Fruit fly (Drosophila melanogaster) whole organism, embryonic: ENCODE measurements around the gene Tim17b.
A peak's percentile ranks its signal among the peaks of the same experiment; 100 is the strongest.

ENCODE experiments used
- Abd-B ChIP-seq: fragments of 200-800 bp; sonication (Bioruptor generic); optimal IDR thresholded peaks from 2 replicates; lab custom pipeline; 2018; ENCODE audit warnings: missing biosample characterization, mild to moderate bottlenecking, missing genetic modification characterization, moderate library complexity
- BtbVII ChIP-seq: fragments of 200-800 bp; sonication (Bioruptor generic); optimal IDR thresholded peaks from 3 replicates; lab custom pipeline; 2017; ENCODE audit warnings: missing biosample characterization, mild to moderate bottlenecking, missing genetic modification characterization
- CG1024 ChIP-seq: fragments of 200-800 bp; sonication (Bioruptor generic); IDR thresholded peaks from 2 replicates; pipeline ENCODE4 v1.3.6; 2022; ENCODE audit warnings: missing biosample characterization, missing genetic modification characterization
- CG10366 ChIP-seq: fragments of 200-800 bp; sonication (Bioruptor generic); IDR thresholded peaks from 2 replicates; pipeline ENCODE4 v1.3.6; 2022; ENCODE audit warnings: missing biosample characterization, missing genetic modification characterization
- CG11723 ChIP-seq: fragments of 200-800 bp; sonication (Bioruptor generic); optimal IDR thresholded peaks from 2 replicates; lab custom pipeline; 2017; ENCODE audit warnings: missing biosample characterization, mild to moderate bottlenecking, missing genetic modification characterization
- CG13624 ChIP-seq: fragments of 200-800 bp; sonication (Bioruptor generic); optimal IDR thresholded peaks from 2 replicates; lab custom pipeline; 2016; ENCODE audit warnings: missing biosample characterization, missing genetic modification characterization
- CG14710 ChIP-seq: fragments of 200-800 bp; sonication (Bioruptor generic); optimal IDR thresholded peaks from 3 replicates; lab custom pipeline; 2019; ENCODE audit warnings: missing biosample characterization, mild to moderate bottlenecking, missing genetic modification characterization, moderate library complexity
- CG1529 ChIP-seq: fragments of 200-800 bp; sonication (Bioruptor generic); optimal IDR thresholded peaks from 3 replicates; lab custom pipeline; 2018; ENCODE audit warnings: missing biosample characterization, missing genetic modification characterization
- CG1603 ChIP-seq: fragments of 200-800 bp; sonication (Bioruptor generic); optimal IDR thresholded peaks from 2 replicates; lab custom pipeline; 2019; ENCODE audit warnings: missing biosample characterization, mild to moderate bottlenecking, missing genetic modification characterization, moderate library complexity
- CG17359 ChIP-seq: fragments of 200-800 bp; sonication (Bioruptor generic); optimal IDR thresholded peaks from 3 replicates; lab custom pipeline; 2018; ENCODE audit warnings: missing biosample characterization, mild to moderate bottlenecking, missing genetic modification characterization, moderate library complexity
- CG17802 ChIP-seq: fragments of 200-800 bp; sonication (Bioruptor generic); optimal IDR thresholded peaks from 2 replicates; lab custom pipeline; 2018; ENCODE audit warnings: missing biosample characterization, mild to moderate bottlenecking, missing genetic modification characterization, moderate library complexity
- CG2129 ChIP-seq: fragments of 200-800 bp; sonication (Bioruptor generic); IDR thresholded peaks from 2 replicates; pipeline ENCODE4 v1.3.6; 2022; ENCODE audit warnings: missing biosample characterization, missing genetic modification characterization; ENCODE audit not compliant: partially characterized antibody
- CG2202 ChIP-seq: fragments of 200-800 bp; sonication (Bioruptor generic); optimal IDR thresholded peaks from 2 replicates; lab custom pipeline; 2018; ENCODE audit warnings: missing biosample characterization, mild to moderate bottlenecking, missing genetic modification characterization
- CG2712 ChIP-seq: fragments of 200-800 bp; optimal IDR thresholded peaks from 3 replicates; lab custom pipeline; 2019; ENCODE audit warnings: missing biosample characterization, mild to moderate bottlenecking, missing genetic modification characterization, moderate library complexity
- CG2875 ChIP-seq: fragments of 200-800 bp; sonication (Bioruptor generic); optimal IDR thresholded peaks from 2 replicates; lab custom pipeline; 2017; ENCODE audit warnings: missing biosample characterization, mild to moderate bottlenecking, missing genetic modification characterization, missing genetic modification reagents
- CG31365 ChIP-seq: fragments of 200-800 bp; sonication (Bioruptor generic); optimal IDR thresholded peaks from 2 replicates; lab custom pipeline; 2018; ENCODE audit warnings: missing biosample characterization, mild to moderate bottlenecking, missing genetic modification characterization
- CG32532 ChIP-seq: fragments of 200-800 bp; sonication (Bioruptor generic); IDR thresholded peaks from 2 replicates; pipeline ENCODE4 v1.3.6; 2022; ENCODE audit warnings: missing biosample characterization, missing genetic modification characterization
- CG3838 ChIP-seq: fragments of 200-800 bp; sonication (Bioruptor generic); optimal IDR thresholded peaks from 3 replicates; lab custom pipeline; 2016; ENCODE audit warnings: missing biosample characterization, missing genetic modification characterization
- CG4328 ChIP-seq: fragments of 200-800 bp; sonication (Bioruptor generic); optimal IDR thresholded peaks from 3 replicates; lab custom pipeline; 2017; ENCODE audit warnings: missing biosample characterization, missing genetic modification reagents, missing genetic modification characterization
- CG4617 ChIP-seq: fragments of 200-800 bp; sonication (Bioruptor generic); optimal IDR thresholded peaks from 3 replicates; lab custom pipeline; 2016; ENCODE audit warnings: missing biosample characterization, missing genetic modification characterization, borderline replicate concordance
- CG4820 ChIP-seq: fragments of 200-800 bp; sonication (Bioruptor generic); optimal IDR thresholded peaks from 3 replicates; lab custom pipeline; 2016; ENCODE audit warnings: missing biosample characterization, missing genetic modification characterization
- CG6254 ChIP-seq: fragments of 200-800 bp; sonication (Bioruptor generic); optimal IDR thresholded peaks from 3 replicates; lab custom pipeline; 2017; ENCODE audit warnings: mild to moderate bottlenecking, missing biosample characterization, missing genetic modification reagents, missing genetic modification characterization
- CG7786 ChIP-seq: fragments of 200-800 bp; sonication (Bioruptor generic); optimal IDR thresholded peaks from 2 replicates; lab custom pipeline; 2016; ENCODE audit warnings: missing biosample characterization, missing genetic modification characterization
- CG8089 ChIP-seq: fragments of 200-800 bp; sonication (Bioruptor generic); optimal IDR thresholded peaks from 3 replicates; lab custom pipeline; 2016; ENCODE audit warnings: missing biosample characterization, missing genetic modification characterization
- CG8290 ChIP-seq, 3 experiments: fragments of 200-800 bp; sonication (Bioruptor generic); optimal IDR thresholded peaks; 2 replicates each; lab custom pipeline; 2016 to 2019; ENCODE audit warnings: missing biosample characterization in 3 of 3, missing genetic modification characterization in 3 of 3, mild to moderate bottlenecking in 2 of 3, moderate library complexity in 1 of 3
- CG9215 ChIP-seq: fragments of 200-800 bp; sonication (Bioruptor generic); IDR thresholded peaks from 2 replicates; pipeline ENCODE4 v1.3.6; 2022; ENCODE audit warnings: missing biosample characterization, missing genetic modification characterization
- HmgD ChIP-seq: fragments of 200-800 bp; sonication (Bioruptor generic); optimal IDR thresholded peaks from 3 replicates; lab custom pipeline; 2016; ENCODE audit warnings: missing biosample characterization, missing genetic modification characterization
- Jarid2 ChIP-seq: fragments of 200-800 bp; sonication (Bioruptor generic); optimal IDR thresholded peaks from 3 replicates; lab custom pipeline; 2017; ENCODE audit warnings: mild to moderate bottlenecking, missing biosample characterization, missing genetic modification reagents, missing genetic modification characterization
- Lhr ChIP-seq: fragments of 200-800 bp; sonication (Bioruptor generic); optimal IDR thresholded peaks from 3 replicates; lab custom pipeline; 2017; ENCODE audit warnings: mild to moderate bottlenecking, missing biosample characterization, missing genetic modification reagents, missing genetic modification characterization
- Six4 ChIP-seq: fragments of 200-800 bp; sonication (Bioruptor generic); optimal IDR thresholded peaks from 2 replicates; lab custom pipeline; 2016; ENCODE audit warnings: missing biosample characterization, missing genetic modification characterization
- Sox102F ChIP-seq: fragments of 200-800 bp; sonication (Bioruptor generic); optimal IDR thresholded peaks from 2 replicates; lab custom pipeline; 2018; ENCODE audit warnings: missing biosample characterization, mild to moderate bottlenecking, missing genetic modification characterization, moderate library complexity
- amos ChIP-seq: fragments of 200-800 bp; sonication (Bioruptor generic); IDR thresholded peaks from 2 replicates; pipeline ENCODE4 v1.3.6; 2022; ENCODE audit warnings: missing biosample characterization, missing genetic modification characterization; ENCODE audit not compliant: partially characterized antibody
- dysf ChIP-seq: fragments of 200-800 bp; sonication (Bioruptor generic); IDR thresholded peaks from 3 replicates; pipeline ENCODE4 v1.3.6; 2022; ENCODE audit warnings: missing biosample characterization, missing genetic modification characterization
- fd96Cb ChIP-seq: fragments of 200-800 bp; sonication (Bioruptor generic); optimal IDR thresholded peaks from 2 replicates; lab custom pipeline; 2018; ENCODE audit warnings: missing biosample characterization, mild to moderate bottlenecking, missing genetic modification characterization, moderate library complexity
- hth ChIP-seq: fragments of >200 bp; optimal IDR thresholded peaks from 2 replicates; lab custom pipeline; 2017; ENCODE audit warnings: inconsistent platforms
- insv ChIP-seq, 2 experiments: fragments of 200-800 bp; sonication (Bioruptor generic); optimal IDR thresholded peaks; 3 replicates each; lab custom pipeline; 2016 to 2018; ENCODE audit warnings: missing biosample characterization in 2 of 2, missing genetic modification characterization in 2 of 2
- inv ChIP-seq: fragments of 200-800 bp; sonication (Bioruptor generic); IDR thresholded peaks from 2 replicates; pipeline ENCODE4 v1.3.6; 2022; ENCODE audit warnings: missing biosample characterization, missing genetic modification characterization; ENCODE audit not compliant: partially characterized antibody
- kay ChIP-seq: fragments of 200-800 bp; sonication (Bioruptor generic); optimal IDR thresholded peaks from 2 replicates; lab custom pipeline; 2016; ENCODE audit warnings: missing biosample characterization, missing genetic modification characterization
- nerfin-1 ChIP-seq: fragments of 200-800 bp; sonication (Bioruptor generic); optimal IDR thresholded peaks from 3 replicates; lab custom pipeline; 2019; ENCODE audit warnings: missing biosample characterization, mild to moderate bottlenecking, missing genetic modification characterization, moderate library complexity
- pfk ChIP-seq: fragments of 200-800 bp; sonication (Bioruptor generic); optimal IDR thresholded peaks from 2 replicates; lab custom pipeline; 2018; ENCODE audit warnings: missing biosample characterization, mild to moderate bottlenecking, missing genetic modification characterization, moderate library complexity
- pita ChIP-seq: fragments of 200-800 bp; sonication (Bioruptor generic); optimal IDR thresholded peaks from 2 replicates; lab custom pipeline; 2017; ENCODE audit warnings: missing biosample characterization, mild to moderate bottlenecking, missing genetic modification characterization
- psq ChIP-seq: fragments of 200-800 bp; sonication (Bioruptor generic); optimal IDR thresholded peaks from 2 replicates; lab custom pipeline; 2017; ENCODE audit warnings: missing biosample characterization, missing genetic modification characterization
- rib ChIP-seq: fragments of 200-800 bp; sonication (Bioruptor generic); IDR thresholded peaks from 2 replicates; pipeline ENCODE4 v1.3.6; 2022; ENCODE audit warnings: missing biosample characterization, missing genetic modification characterization
- row ChIP-seq: fragments of 200-800 bp; sonication (Bioruptor generic); IDR thresholded peaks from 3 replicates; pipeline ENCODE4 v1.3.6; 2022; ENCODE audit warnings: missing biosample characterization, missing genetic modification characterization
- salm ChIP-seq: fragments of 200-800 bp; sonication (Bioruptor generic); optimal IDR thresholded peaks from 2 replicates; lab custom pipeline; 2018; ENCODE audit warnings: missing biosample characterization, mild to moderate bottlenecking, missing genetic modification characterization
- slp2 ChIP-seq: fragments of 200-800 bp; sonication (Bioruptor generic); optimal IDR thresholded peaks from 2 replicates; lab custom pipeline; 2016; ENCODE audit warnings: missing biosample characterization, missing genetic modification characterization
- ssp ChIP-seq: fragments of 200-800 bp; sonication (Bioruptor generic); IDR thresholded peaks from 2 replicates; pipeline ENCODE4 v1.3.6; 2022; ENCODE audit warnings: missing biosample characterization, missing genetic modification characterization
- zfh1 ChIP-seq: fragments of 200-800 bp; sonication (Bioruptor generic); IDR thresholded peaks from 3 replicates; pipeline ENCODE4 v1.3.6; 2022; ENCODE audit warnings: missing biosample characterization, missing genetic modification characterization

The Tim17b gene

DNA sequence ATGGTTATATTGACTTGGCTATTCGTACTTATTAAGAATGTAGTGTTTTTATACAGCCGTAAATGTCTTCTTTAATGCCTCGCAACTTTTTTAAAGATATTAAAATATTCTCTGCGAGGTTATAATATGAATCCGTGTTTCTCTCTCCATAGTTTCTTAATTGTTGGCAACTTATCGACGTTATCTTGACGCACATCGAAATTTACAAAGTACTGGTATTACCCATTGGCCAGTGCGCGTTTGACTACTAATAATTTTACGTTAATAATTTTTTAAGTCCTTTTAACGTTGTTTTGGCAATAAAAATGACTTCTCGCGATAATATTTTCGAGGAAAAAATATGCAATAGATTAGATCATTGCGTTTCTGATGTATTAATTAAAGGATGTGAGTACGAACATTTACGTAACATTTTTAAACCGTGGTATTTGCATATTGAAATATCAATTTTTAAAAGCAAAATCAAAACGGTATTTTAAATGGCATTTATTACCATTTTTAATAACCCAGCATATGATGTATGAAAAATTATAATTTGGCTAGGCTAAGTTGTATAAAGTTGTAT, 15.6 kb downstream of the Tim17b start, which contains the start of gene CG41128 (continued):
- TF ChIP-seq CG8290 (GFP tag; optimal IDR thresholded peaks at IDR 0.05; lab: Kevin White, UChicago) (peak; percentile 38), CG8290 (tag; optimal IDR thresholded peaks at IDR 0.05; lab: Kevin White, UChicago) (peak in 1 of 2 experiments; percentile 2), CG4617 (GFP tag; lab: Kevin White, UChicago) (peak; percentile 77), row (GFP tag; lab: Robert Waterston, UW) (peak; percentile 75; the same call in 2 of the 3 replicates), CG1024 (GFP tag; lab: Robert Waterston, UW) (peak; percentile 98), Lhr (GFP tag; lab: Kevin White, UChicago) (peak; percentile 61), pfk (GFP tag; lab: Kevin White, UChicago) (peak; percentile 89), zfh1 (GFP tag; lab: Robert Waterston, UW) (no peak), CG1603 (tag; lab: Kevin White, UChicago) (peak; percentile 99), Abd-B (peak; percentile 63), CG11723 (GFP tag; lab: Kevin White, UChicago) (peak; percentile 88), CG2202 (no peak)

DNA sequence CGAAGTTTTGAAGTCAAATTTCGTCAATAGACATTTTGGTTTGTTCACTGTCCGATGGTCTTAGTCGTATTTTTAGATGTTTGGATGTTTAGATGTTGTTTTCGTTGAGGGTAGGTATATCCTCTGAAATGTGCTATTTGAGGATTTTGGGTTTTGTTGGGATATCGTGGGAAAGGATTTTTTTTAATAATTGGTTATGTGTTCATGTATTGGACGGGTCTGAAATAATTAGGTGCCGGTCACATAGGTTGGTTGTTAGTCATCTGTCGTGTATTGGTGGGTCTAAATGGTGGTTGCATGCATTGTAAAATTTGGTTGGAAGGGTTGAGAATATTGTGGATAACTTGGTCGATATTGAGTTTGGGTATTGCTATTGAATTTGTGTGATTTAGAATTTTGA, 52.1 kb downstream of the Tim17b start:
- no peak for TF ChIP-seq CG3838 (GFP tag; lab: Kevin White, UChicago)
- no peak for TF ChIP-seq CG31365 (tag; lab: Kevin White, UChicago)
- TF ChIP-seq dysf (GFP tag; lab: Robert Waterston, UW) = no peak
- no peak for TF ChIP-seq CG14710 (tag; lab: Kevin White, UChicago)
- no peak for TF ChIP-seq kay (GFP tag; lab: Kevin White, UChicago)
- TF ChIP-seq CG17802 = peak; percentile 93
- peak; percentile 43 for TF ChIP-seq ssp (GFP tag; lab: Robert Waterston, UW)
- TF ChIP-seq CG13624 (GFP tag; lab: Kevin White, UChicago) = no peak
- TF ChIP-seq CG6254 (GFP tag; lab: Kevin White, UChicago) = no peak
- no peak for TF ChIP-seq CG2712 (tag; lab: Kevin White, UChicago)
- TF ChIP-seq rib = no peak
- no peak for TF ChIP-seq CG4328 (GFP tag; lab: Kevin White, UChicago)
- TF ChIP-seq CG2129 (GFP tag; lab: Robert Waterston, UW) = no peak
- no peak for TF ChIP-seq pita
- TF ChIP-seq CG8089 (GFP tag; lab: Kevin White, UChicago) = peak; percentile 76
- no peak for TF ChIP-seq CG10366 (GFP tag; lab: Robert Waterston, UW)
- no peak for TF ChIP-seq CG17359
- TF ChIP-seq salm (tag; lab: Kevin White, UChicago) = no peak
- TF ChIP-seq nerfin-1 (tag; lab: Kevin White, UChicago) = no peak
- no peak for TF ChIP-seq amos (GFP tag; lab: Robert Waterston, UW)
- TF ChIP-seq CG32532 (GFP tag; lab: Robert Waterston, UW) = no peak
- no peak for TF ChIP-seq HmgD
- TF ChIP-seq CG9215 (GFP tag; lab: Robert Waterston, UW) = no peak
- no peak for TF ChIP-seq slp2 (GFP tag; lab: Kevin White, UChicago)
- no peak for TF ChIP-seq BtbVII (GFP tag; lab: Kevin White, UChicago)
- no peak for TF ChIP-seq fd96Cb (tag; lab: Kevin White, UChicago)
- TF ChIP-seq psq (GFP tag; lab: Kevin White, UChicago) = no peak
- TF ChIP-seq Jarid2 (GFP tag; lab: Kevin White, UChicago) = no peak
- no peak for TF ChIP-seq CG7786 (GFP tag; lab: Kevin White, UChicago)
- no peak for TF ChIP-seq CG1529 (GFP tag; lab: Kevin White, UChicago)
- TF ChIP-seq CG2875 (GFP tag; lab: Kevin White, UChicago) = no peak
- TF ChIP-seq inv (GFP tag; lab: Robert Waterston, UW) = no peak
- 0 out of 2 replicates have a peak, but pooled peaks have one; percentile 8 for TF ChIP-seq CG1024 (GFP tag; lab: Robert Waterston, UW)
- peak; percentile 66 for TF ChIP-seq CG1603 (tag; lab: Kevin White, UChicago)
- no peak for TF ChIP-seq CG4820 (GFP tag; lab: Kevin White, UChicago)
- TF ChIP-seq insv (GFP tag; optimal IDR thresholded peaks at IDR 0.05; lab: Kevin White, UChicago) = no peak
- no peak for TF ChIP-seq hth (lab: Kevin White, UChicago)
- no peak for TF ChIP-seq Six4
- no peak for TF ChIP-seq Sox102F (GFP tag; lab: Kevin White, UChicago)
